Fruit fly (Drosophila melanogaster) whole organism, embryonic: ENCODE data around the gene CG6766.

Experiments used
- B-H2 ChIP-seq: fragments of 200-800 bp; sonication (Bioruptor generic); optimal IDR thresholded peaks from 2 replicates; lab custom pipeline; 2018; ENCODE audit warnings: missing biosample characterization, mild to moderate bottlenecking, missing genetic modification characterization
- CG10979 ChIP-seq: fragments of 200-800 bp; sonication (Bioruptor generic); optimal IDR thresholded peaks from 2 replicates; lab custom pipeline; 2018; ENCODE audit warnings: missing biosample characterization, mild to moderate bottlenecking, missing genetic modification characterization, moderate library complexity
- CG11247 ChIP-seq: fragments of 200-800 bp; sonication (Bioruptor generic); IDR thresholded peaks from 2 replicates; pipeline ENCODE4 v1.3.6; 2022; ENCODE audit warnings: missing biosample characterization, missing genetic modification characterization
- CG11504 ChIP-seq: fragments of 200-800 bp; sonication (Bioruptor generic); optimal IDR thresholded peaks from 3 replicates; lab custom pipeline; 2019; ENCODE audit warnings: missing biosample characterization, mild to moderate bottlenecking, missing genetic modification characterization, moderate library complexity
- CG13287 ChIP-seq: fragments of 200-800 bp; sonication (Bioruptor generic); IDR thresholded peaks from 2 replicates; pipeline ENCODE4 v1.3.6; 2022; ENCODE audit warnings: missing biosample characterization, missing genetic modification characterization; ENCODE audit not compliant: partially characterized antibody
- CG14441 ChIP-seq: fragments of 200-800 bp; sonication (Bioruptor generic); IDR thresholded peaks from 2 replicates; pipeline ENCODE4 v1.3.6; 2022; ENCODE audit warnings: missing biosample characterization, missing genetic modification characterization
- CG1792 ChIP-seq: fragments of 200-800 bp; sonication (Bioruptor generic); optimal IDR thresholded peaks from 2 replicates; lab custom pipeline; 2016; ENCODE audit warnings: missing biosample characterization, missing genetic modification characterization
- CG34224 ChIP-seq: fragments of 200-800 bp; sonication (Bioruptor generic); IDR thresholded peaks from 3 replicates; pipeline ENCODE4 v1.3.6; 2022; ENCODE audit warnings: missing biosample characterization, missing genetic modification characterization; ENCODE audit not compliant: partially characterized antibody
- CG3838 ChIP-seq: fragments of 200-800 bp; sonication (Bioruptor generic); optimal IDR thresholded peaks from 3 replicates; lab custom pipeline; 2016; ENCODE audit warnings: missing biosample characterization, missing genetic modification characterization
- CG3995 ChIP-seq: fragments of 200-800 bp; sonication (Bioruptor generic); optimal IDR thresholded peaks from 3 replicates; lab custom pipeline; 2016; ENCODE audit warnings: missing biosample characterization, missing genetic modification characterization
- CG4424 ChIP-seq: fragments of 200-800 bp; sonication (Bioruptor generic); optimal IDR thresholded peaks from 3 replicates; lab custom pipeline; 2016; ENCODE audit warnings: missing biosample characterization, missing genetic modification characterization
- CG6854 ChIP-seq: fragments of 200-800 bp; sonication (Bioruptor generic); optimal IDR thresholded peaks from 3 replicates; lab custom pipeline; 2017; ENCODE audit warnings: missing biosample characterization, mild to moderate bottlenecking, missing genetic modification characterization
- CG7928 ChIP-seq: fragments of 200-800 bp; sonication (Bioruptor generic); optimal IDR thresholded peaks from 2 replicates; lab custom pipeline; 2017; ENCODE audit warnings: missing biosample characterization, mild to moderate bottlenecking, missing genetic modification characterization
- CG8089 ChIP-seq: fragments of 200-800 bp; sonication (Bioruptor generic); optimal IDR thresholded peaks from 3 replicates; lab custom pipeline; 2016; ENCODE audit warnings: missing biosample characterization, missing genetic modification characterization
- CG8765 ChIP-seq: fragments of 200-800 bp; sonication (Bioruptor generic); IDR thresholded peaks from 2 replicates; pipeline ENCODE4 v1.3.6; 2022; ENCODE audit warnings: missing biosample characterization, missing genetic modification characterization
- CG9727 ChIP-seq: fragments of 200-800 bp; sonication (Bioruptor generic); optimal IDR thresholded peaks from 3 replicates; lab custom pipeline; 2017; ENCODE audit warnings: missing biosample characterization, mild to moderate bottlenecking, missing genetic modification characterization
- CG9932 ChIP-seq: fragments of 200-800 bp; sonication (Bioruptor generic); IDR thresholded peaks from 2 replicates; pipeline ENCODE4 v1.3.6; 2022; ENCODE audit warnings: missing biosample characterization, missing genetic modification characterization
- Camta ChIP-seq: fragments of 200-800 bp; sonication (Bioruptor generic); optimal IDR thresholded peaks from 2 replicates; lab custom pipeline; 2016; ENCODE audit warnings: missing biosample characterization, missing genetic modification characterization
- Dfd ChIP-seq, 2 experiments: fragments of >200 bp; optimal IDR thresholded peaks; 2 replicates each; lab custom pipeline; 2017; ENCODE audit warnings: missing biosample characterization in 2 of 2, missing genetic modification characterization in 2 of 2
- Drgx ChIP-seq: fragments of 200-800 bp; sonication (Bioruptor generic); IDR thresholded peaks from 2 replicates; pipeline ENCODE4 v1.3.6; 2022; ENCODE audit warnings: missing biosample characterization, missing genetic modification characterization
- HLHmδ ChIP-seq: fragments of 200-800 bp; sonication (Bioruptor generic); optimal IDR thresholded peaks from 2 replicates; lab custom pipeline; 2018; ENCODE audit warnings: missing biosample characterization, mild to moderate bottlenecking, missing genetic modification characterization, moderate library complexity
- MBD-R2 ChIP-seq: fragments of 200-800 bp; sonication (Bioruptor generic); IDR thresholded peaks from 2 replicates; pipeline ENCODE4 v1.3.6; 2022; ENCODE audit warnings: missing biosample characterization, missing genetic modification characterization
- Nf-YB ChIP-seq: fragments of 200-800 bp; sonication (Bioruptor generic); optimal IDR thresholded peaks from 3 replicates; lab custom pipeline; 2019; ENCODE audit warnings: missing biosample characterization, mild to moderate bottlenecking, missing genetic modification characterization, moderate library complexity
- Opbp ChIP-seq: fragments of 200-800 bp; sonication (Bioruptor generic); IDR thresholded peaks from 3 replicates; pipeline ENCODE4 v1.3.6; 2022; ENCODE audit warnings: missing biosample characterization, missing genetic modification characterization; ENCODE audit not compliant: partially characterized antibody
- PHDP ChIP-seq: fragments of 200-800 bp; sonication (Bioruptor generic); optimal IDR thresholded peaks from 3 replicates; lab custom pipeline; 2018; ENCODE audit warnings: missing biosample characterization, mild to moderate bottlenecking, missing genetic modification characterization, moderate library complexity
- Sox102F ChIP-seq: fragments of 200-800 bp; sonication (Bioruptor generic); optimal IDR thresholded peaks from 2 replicates; lab custom pipeline; 2018; ENCODE audit warnings: missing biosample characterization, mild to moderate bottlenecking, missing genetic modification characterization, moderate library complexity
- Sry-β ChIP-seq: fragments of 200-800 bp; sonication (Bioruptor generic); optimal IDR thresholded peaks from 2 replicates; lab custom pipeline; 2018; ENCODE audit warnings: missing biosample characterization, mild to moderate bottlenecking, missing genetic modification characterization, moderate library complexity
- bbx ChIP-seq: fragments of 200-800 bp; sonication (Bioruptor generic); IDR thresholded peaks from 2 replicates; pipeline ENCODE4 v1.3.6; 2022; ENCODE audit warnings: missing biosample characterization, missing genetic modification characterization; ENCODE audit not compliant: partially characterized antibody
- chif ChIP-seq, 2 experiments: fragments of 200-800 bp; sonication (Bioruptor generic); optimal IDR thresholded peaks; 3 replicates each; lab custom pipeline; 2016; ENCODE audit warnings: missing biosample characterization in 2 of 2, missing genetic modification characterization in 2 of 2
- corto ChIP-seq: fragments of 200-800 bp; sonication (Bioruptor generic); optimal IDR thresholded peaks from 2 replicates; lab custom pipeline; 2016; ENCODE audit warnings: missing biosample characterization, mild to moderate bottlenecking, missing genetic modification characterization, moderate library complexity
- crol ChIP-seq: fragments of 200-800 bp; sonication (Bioruptor generic); IDR thresholded peaks from 2 replicates; pipeline ENCODE4 v1.3.6; 2022; ENCODE audit warnings: missing biosample characterization, missing genetic modification characterization
- klu ChIP-seq: fragments of 200-800 bp; sonication (Bioruptor generic); IDR thresholded peaks from 2 replicates; pipeline ENCODE4 v1.3.6; 2022; ENCODE audit warnings: missing biosample characterization, missing genetic modification characterization
- lbe ChIP-seq: fragments of 200-800 bp; sonication (Bioruptor generic); optimal IDR thresholded peaks from 2 replicates; lab custom pipeline; 2016; ENCODE audit warnings: missing biosample characterization, mild to moderate bottlenecking, missing genetic modification characterization
- onecut ChIP-seq: fragments of 200-800 bp; sonication (Bioruptor generic); IDR thresholded peaks from 2 replicates; pipeline ENCODE4 v1.3.6; 2022; ENCODE audit warnings: missing biosample characterization, missing genetic modification characterization
- pho ChIP-seq: fragments of 200-800 bp; sonication (Bioruptor generic); optimal IDR thresholded peaks from 2 replicates; lab custom pipeline; 2016; ENCODE audit warnings: missing biosample characterization, missing genetic modification characterization
- prd ChIP-seq, 3 experiments: fragments of >200 bp in 2 of 3; fragments of 200-800 bp in 1 of 3; sonication (Bioruptor generic) in 1 of 3; optimal IDR thresholded peaks in 2 of 3; IDR thresholded peaks in 1 of 3; 2 replicates in 2 of 3; 3 replicates in 1 of 3; pipeline versions ENCODE4 v1.3.6 to Lab custom; 2017 to 2022; ENCODE audit warnings: missing biosample characterization in 1 of 3, missing genetic modification characterization in 1 of 3
- seq ChIP-seq: fragments of 200-800 bp; sonication (Bioruptor generic); IDR thresholded peaks from 2 replicates; pipeline ENCODE4 v1.3.6; 2022; ENCODE audit warnings: missing biosample characterization, missing genetic modification characterization
- shn ChIP-seq: fragments of 200-800 bp; sonication (Bioruptor generic); optimal IDR thresholded peaks from 3 replicates; lab custom pipeline; 2016; ENCODE audit warnings: missing biosample characterization, missing genetic modification characterization
- sim ChIP-seq: fragments of 200-800 bp; sonication (Bioruptor generic); IDR thresholded peaks from 2 replicates; pipeline ENCODE4 v1.3.6; 2022; ENCODE audit warnings: missing biosample characterization, missing genetic modification characterization
- tap ChIP-seq: fragments of 200-800 bp; optimal IDR thresholded peaks from 3 replicates; lab custom pipeline; 2019; ENCODE audit warnings: missing biosample characterization, mild to moderate bottlenecking, missing genetic modification characterization, moderate library complexity
- tio ChIP-seq: fragments of 200-800 bp; sonication (Bioruptor generic); optimal IDR thresholded peaks from 2 replicates; lab custom pipeline; 2017; ENCODE audit warnings: missing biosample characterization, missing genetic modification characterization, inconsistent platforms
- tna ChIP-seq: fragments of 200-800 bp; sonication (Bioruptor generic); IDR thresholded peaks from 2 replicates; pipeline ENCODE4 v1.3.6; 2022; ENCODE audit warnings: missing biosample characterization, missing genetic modification characterization; ENCODE audit not compliant: partially characterized antibody
- vfl ChIP-seq: fragments of 200-800 bp; sonication (Bioruptor generic); optimal IDR thresholded peaks from 2 replicates; lab custom pipeline; 2016; ENCODE audit warnings: missing biosample characterization, missing genetic modification characterization
- wek ChIP-seq: fragments of 200-800 bp; sonication (Bioruptor generic); optimal IDR thresholded peaks from 3 replicates; lab custom pipeline; 2018; ENCODE audit warnings: missing biosample characterization, mild to moderate bottlenecking, missing genetic modification characterization, moderate library complexity

The CG6766 gene

dm6 chr2L:12006397-12007330 is 33.8 kb downstream of the CG6766 start (continued):
- TF ChIP-seq klu (no peak), Sry-β (GFP tag; lab: Kevin White, UChicago) (peak; percentile 39), tio (GFP tag; lab: Kevin White, UChicago) (peak; percentile 96), crol (GFP tag; lab: Robert Waterston, UW) (no peak), Dfd (GFP tag; optimal IDR thresholded peaks at IDR 0.05; lab: Kevin White, UChicago) (no peak), seq (GFP tag; lab: Robert Waterston, UW) (no peak), CG7928 (GFP tag; lab: Kevin White, UChicago) (peak; percentile 73), CG6854 (GFP tag; lab: Kevin White, UChicago) (peak; percentile 91), corto (GFP tag; lab: Kevin White, UChicago) (no peak), CG11247 (GFP tag; lab: Robert Waterston, UW) (no peak), CG9932 (no peak), pho (no peak), wek (GFP tag; lab: Kevin White, UChicago) (no peak), prd (optimal IDR thresholded peaks at IDR 0.05; lab: Kevin White, UChicago) (no peak), prd (GFP tag; IDR thresholded peaks at IDR 0.05; lab: Robert Waterston, UW) (no peak), CG3995 (GFP tag; lab: Kevin White, UChicago) (peak; percentile 45), HLHmδ (GFP tag; lab: Kevin White, UChicago) (peak; percentile 56), CG9727 (GFP tag; lab: Kevin White, UChicago) (peak; percentile 100), CG13287 (no peak), shn (GFP tag; lab: Kevin White, UChicago) (peak; percentile 77), tap (tag; lab: Kevin White, UChicago) (peak; percentile 94), CG10979 (tag; lab: Kevin White, UChicago) (peak; percentile 98), Nf-YB (GFP tag; lab: Kevin White, UChicago) (peak; percentile 88), tna (GFP tag; lab: Robert Waterston, UW) (no peak), PHDP (peak; percentile 94), vfl (GFP tag; lab: Kevin White, UChicago) (peak; percentile 60), CG4424 (peak; percentile 94), CG34224 (GFP tag; lab: Robert Waterston, UW) (no peak), MBD-R2 (no peak), Sox102F (GFP tag; lab: Kevin White, UChicago) (peak; percentile 93), Camta (GFP tag; lab: Kevin White, UChicago) (peak; percentile 78), CG8089 (GFP tag; lab: Kevin White, UChicago) (peak; percentile 63), bbx (GFP tag; lab: Robert Waterston, UW) (no peak), chif (GFP tag; optimal IDR thresholded peaks at IDR 0.05; lab: Kevin White, UChicago) (peak; percentile 65 to 75), CG11504 (tag; lab: Kevin White, UChicago) (peak; percentile 96), CG1792 (peak; percentile 46), CG14441 (no peak), B-H2 (GFP tag; lab: Kevin White, UChicago) (peak; percentile 72), lbe (GFP tag; lab: Kevin White, UChicago) (peak; percentile 73), Opbp (no peak), CG8765 (no peak), onecut (GFP tag; lab: Robert Waterston, UW) (peak; percentile 71), Drgx (GFP tag; lab: Robert Waterston, UW) (no peak), sim (GFP tag; lab: Robert Waterston, UW) (no peak), CG3838 (GFP tag; lab: Kevin White, UChicago) (peak; percentile 99)
